Fruit fly (Drosophila melanogaster) whole organism, embryonic: ENCODE measurements around the gene Peritrophin-15a.

Experiments
- CG10209 ChIP-seq: fragments of 200-800 bp; sonication (Bioruptor generic); optimal IDR thresholded peaks from 3 replicates; lab custom pipeline; 2017; ENCODE audit warnings: missing biosample characterization, mild to moderate bottlenecking, missing genetic modification characterization, missing genetic modification reagents
- CG10979 ChIP-seq: fragments of 200-800 bp; sonication (Bioruptor generic); optimal IDR thresholded peaks from 2 replicates; lab custom pipeline; 2018; ENCODE audit warnings: missing biosample characterization, mild to moderate bottlenecking, missing genetic modification characterization, moderate library complexity
- CG11085 ChIP-seq: fragments of 200-800 bp; sonication (Bioruptor generic); IDR thresholded peaks from 2 replicates; pipeline ENCODE4 v1.3.6; 2022; ENCODE audit warnings: missing biosample characterization, missing genetic modification characterization
- CG13424 ChIP-seq: fragments of 200-800 bp; sonication (Bioruptor generic); optimal IDR thresholded peaks from 2 replicates; lab custom pipeline; 2019; ENCODE audit warnings: missing biosample characterization, mild to moderate bottlenecking, missing genetic modification characterization, moderate library complexity
- CG16863 ChIP-seq: fragments of 200-800 bp; sonication (Bioruptor generic); optimal IDR thresholded peaks from 3 replicates; lab custom pipeline; 2016; ENCODE audit warnings: missing biosample characterization, missing genetic modification characterization
- CG30020 ChIP-seq: fragments of 200-800 bp; optimal IDR thresholded peaks from 2 replicates; lab custom pipeline; 2019; ENCODE audit warnings: missing biosample characterization, mild to moderate bottlenecking, missing genetic modification characterization, moderate library complexity
- CG33557 ChIP-seq: fragments of 200-800 bp; sonication (Bioruptor generic); optimal IDR thresholded peaks from 2 replicates; lab custom pipeline; 2019; ENCODE audit warnings: missing biosample characterization, mild to moderate bottlenecking, missing genetic modification characterization, moderate library complexity
- CG34376 ChIP-seq: fragments of 200-800 bp; sonication (Bioruptor generic); optimal IDR thresholded peaks from 2 replicates; lab custom pipeline; 2018; ENCODE audit warnings: missing biosample characterization, mild to moderate bottlenecking, missing genetic modification characterization
- CG6654 ChIP-seq: fragments of 200-800 bp; sonication (Bioruptor generic); optimal IDR thresholded peaks from 2 replicates; lab custom pipeline; 2017; ENCODE audit warnings: missing biosample characterization, mild to moderate bottlenecking, missing genetic modification characterization
- CG7271 ChIP-seq: fragments of 200-800 bp; sonication (Bioruptor generic); optimal IDR thresholded peaks from 2 replicates; lab custom pipeline; 2018; ENCODE audit warnings: missing biosample characterization, mild to moderate bottlenecking, missing genetic modification characterization, moderate library complexity
- CG7357 ChIP-seq: fragments of 200-800 bp; sonication (Bioruptor generic); IDR thresholded peaks from 3 replicates; pipeline ENCODE4 v1.3.6; 2022; ENCODE audit warnings: missing biosample characterization, missing genetic modification characterization
- CG7963 ChIP-seq: fragments of 200-800 bp; sonication (Bioruptor generic); IDR thresholded peaks from 3 replicates; pipeline ENCODE4 v1.3.6; 2022; ENCODE audit warnings: missing biosample characterization, missing genetic modification characterization; ENCODE audit not compliant: partially characterized antibody
- CG7987 ChIP-seq: fragments of 200-800 bp; sonication (Bioruptor generic); optimal IDR thresholded peaks from 2 replicates; lab custom pipeline; 2018; ENCODE audit warnings: missing biosample characterization, mild to moderate bottlenecking, missing genetic modification characterization, moderate library complexity
- CG8924 ChIP-seq: fragments of 200-800 bp; optimal IDR thresholded peaks from 3 replicates; lab custom pipeline; 2019; ENCODE audit warnings: missing biosample characterization, mild to moderate bottlenecking, missing genetic modification characterization, moderate library complexity
- CoRest ChIP-seq: fragments of 200-800 bp; sonication (Bioruptor generic); optimal IDR thresholded peaks from 3 replicates; lab custom pipeline; 2018; ENCODE audit warnings: missing biosample characterization, mild to moderate bottlenecking, missing genetic modification characterization, moderate library complexity
- Dek ChIP-seq: fragments of 200-800 bp; sonication (Bioruptor generic); optimal IDR thresholded peaks from 3 replicates; lab custom pipeline; 2019; ENCODE audit warnings: missing biosample characterization, mild to moderate bottlenecking, missing genetic modification characterization, moderate library complexity
- Dll ChIP-seq: fragments of 200-800 bp; sonication (Bioruptor generic); IDR thresholded peaks from 4 replicates; pipeline ENCODE4 v1.3.6; 2022; ENCODE audit warnings: missing biosample characterization, missing genetic modification characterization; ENCODE audit not compliant: partially characterized antibody
- Dref ChIP-seq: fragments of 200-800 bp; sonication (Bioruptor generic); IDR thresholded peaks from 2 replicates; pipeline ENCODE4 v1.3.6; 2022; ENCODE audit warnings: missing biosample characterization, missing genetic modification characterization
- Fer1 ChIP-seq: fragments of 200-800 bp; sonication (Bioruptor generic); optimal IDR thresholded peaks from 2 replicates; lab custom pipeline; 2017; ENCODE audit warnings: missing biosample characterization, mild to moderate bottlenecking, missing genetic modification characterization
- Hr3 ChIP-seq: fragments of 200-800 bp; sonication (Bioruptor generic); optimal IDR thresholded peaks from 3 replicates; lab custom pipeline; 2016; ENCODE audit warnings: missing biosample characterization, missing genetic modification characterization
- Hr78 ChIP-seq, 2 experiments: fragments of 200-800 bp in 1 of 2; fragments of >200 bp in 1 of 2; sonication (Bioruptor generic) in 1 of 2; optimal IDR thresholded peaks; 2 replicates each; lab custom pipeline; 2017 to 2019; ENCODE audit warnings: missing biosample characterization in 2 of 2, missing genetic modification characterization in 2 of 2, mild to moderate bottlenecking in 1 of 2, moderate library complexity in 1 of 2
- Jarid2 ChIP-seq: fragments of 200-800 bp; sonication (Bioruptor generic); optimal IDR thresholded peaks from 3 replicates; lab custom pipeline; 2017; ENCODE audit warnings: mild to moderate bottlenecking, missing biosample characterization, missing genetic modification reagents, missing genetic modification characterization
- NC2β ChIP-seq: fragments of 200-800 bp; sonication (Bioruptor generic); optimal IDR thresholded peaks from 2 replicates; lab custom pipeline; 2016; ENCODE audit warnings: missing biosample characterization, missing genetic modification characterization
- Usf ChIP-seq: fragments of 200-800 bp; sonication (Bioruptor generic); optimal IDR thresholded peaks from 2 replicates; lab custom pipeline; 2017; ENCODE audit warnings: missing genotype, missing biosample characterization, missing genetic modification characterization
- az2 ChIP-seq: fragments of 200-800 bp; sonication (Bioruptor generic); optimal IDR thresholded peaks from 3 replicates; lab custom pipeline; 2016; ENCODE audit warnings: missing biosample characterization, missing genetic modification characterization
- btn ChIP-seq: fragments of 200-800 bp; sonication (Bioruptor generic); optimal IDR thresholded peaks from 2 replicates; lab custom pipeline; 2016; ENCODE audit warnings: missing biosample characterization, missing genetic modification characterization
- da ChIP-seq: fragments of 200-800 bp; sonication (Bioruptor generic); optimal IDR thresholded peaks from 2 replicates; lab custom pipeline; 2016; ENCODE audit warnings: missing biosample characterization, missing genetic modification characterization
- dati ChIP-seq: fragments of 200-800 bp; sonication (Bioruptor generic); IDR thresholded peaks from 2 replicates; pipeline ENCODE4 v1.3.6; 2022; ENCODE audit warnings: missing biosample characterization, missing genetic modification characterization
- dm ChIP-seq: fragments of 200-800 bp; sonication (Bioruptor generic); optimal IDR thresholded peaks from 3 replicates; lab custom pipeline; 2016; ENCODE audit warnings: missing biosample characterization, missing genetic modification characterization
- dysf ChIP-seq: fragments of 200-800 bp; sonication (Bioruptor generic); IDR thresholded peaks from 3 replicates; pipeline ENCODE4 v1.3.6; 2022; ENCODE audit warnings: missing biosample characterization, missing genetic modification characterization
- exex ChIP-seq: fragments of 200-800 bp; sonication (Bioruptor generic); optimal IDR thresholded peaks from 4 replicates; lab custom pipeline; 2018; ENCODE audit warnings: missing biosample characterization, mild to moderate bottlenecking, missing genetic modification characterization, moderate library complexity
- grau ChIP-seq: fragments of 200-800 bp; optimal IDR thresholded peaks from 3 replicates; lab custom pipeline; 2019; ENCODE audit warnings: missing biosample characterization, mild to moderate bottlenecking, missing genetic modification characterization, moderate library complexity
- gro ChIP-seq: fragments of 200-800 bp; sonication (Bioruptor generic); optimal IDR thresholded peaks from 2 replicates; lab custom pipeline; 2016; ENCODE audit warnings: missing biosample characterization, missing genetic modification characterization
- inv ChIP-seq: fragments of 200-800 bp; sonication (Bioruptor generic); IDR thresholded peaks from 2 replicates; pipeline ENCODE4 v1.3.6; 2022; ENCODE audit warnings: missing biosample characterization, missing genetic modification characterization; ENCODE audit not compliant: partially characterized antibody
- lola ChIP-seq, 3 experiments: fragments of >200 bp in 2 of 3; fragments of 200-800 bp in 1 of 3; sonication (Bioruptor generic) in 1 of 3; optimal IDR thresholded peaks; 2 replicates each; lab custom pipeline; 2017 to 2019; ENCODE audit warnings: missing biosample characterization in 3 of 3, missing genetic modification characterization in 3 of 3, mild to moderate bottlenecking in 1 of 3, moderate library complexity in 1 of 3
- mld ChIP-seq: fragments of 200-800 bp; sonication (Bioruptor generic); IDR thresholded peaks from 3 replicates; pipeline ENCODE4 v1.3.6; 2022; ENCODE audit warnings: missing biosample characterization, missing genetic modification characterization; ENCODE audit not compliant: partially characterized antibody
- otp ChIP-seq: fragments of 200-800 bp; sonication (Bioruptor generic); IDR thresholded peaks from 3 replicates; pipeline ENCODE4, ENCODE4 v1.3.6; 2022; ENCODE audit warnings: missing biosample characterization, missing genetic modification characterization
- prd ChIP-seq, 3 experiments: fragments of >200 bp in 2 of 3; fragments of 200-800 bp in 1 of 3; sonication (Bioruptor generic) in 1 of 3; optimal IDR thresholded peaks in 2 of 3; IDR thresholded peaks in 1 of 3; 2 replicates in 2 of 3; 3 replicates in 1 of 3; pipeline versions ENCODE4 v1.3.6 to Lab custom; 2017 to 2022; ENCODE audit warnings: missing biosample characterization in 1 of 3, missing genetic modification characterization in 1 of 3
- pros ChIP-seq: fragments of 200-800 bp; sonication (Bioruptor generic); optimal IDR thresholded peaks from 3 replicates; lab custom pipeline; 2019; ENCODE audit warnings: missing biosample characterization, mild to moderate bottlenecking, missing genetic modification characterization, moderate library complexity
- pum ChIP-seq: fragments of 200-800 bp; sonication (Bioruptor generic); optimal IDR thresholded peaks from 2 replicates; lab custom pipeline; 2016; ENCODE audit warnings: missing biosample characterization, missing genetic modification characterization
- rib ChIP-seq: fragments of 200-800 bp; sonication (Bioruptor generic); IDR thresholded peaks from 2 replicates; pipeline ENCODE4 v1.3.6; 2022; ENCODE audit warnings: missing biosample characterization, missing genetic modification characterization
- sr ChIP-seq: fragments of 200-800 bp; sonication (Bioruptor generic); IDR thresholded peaks from 3 replicates; pipeline ENCODE4 v1.3.6; 2022; ENCODE audit warnings: missing biosample characterization, missing genetic modification characterization
- sug ChIP-seq: fragments of 200-800 bp; optimal IDR thresholded peaks from 2 replicates; lab custom pipeline; 2019; ENCODE audit warnings: missing biosample characterization, mild to moderate bottlenecking, missing genetic modification characterization, moderate library complexity
- toy ChIP-seq: fragments of 200-800 bp; sonication (Bioruptor generic); IDR thresholded peaks from 2 replicates; pipeline ENCODE4 v1.3.6; 2022; ENCODE audit warnings: missing biosample characterization, missing genetic modification characterization
- z ChIP-seq: fragments of 200-800 bp; sonication (Bioruptor generic); IDR thresholded peaks from 3 replicates; pipeline ENCODE4 v1.3.6; 2022; ENCODE audit warnings: missing biosample characterization, missing genetic modification characterization
- zfh2 ChIP-seq: fragments of 200-800 bp; sonication (Bioruptor generic); optimal IDR thresholded peaks from 2 replicates; lab custom pipeline; 2016; ENCODE audit warnings: missing biosample characterization, missing genetic modification characterization

Peritrophin-15a gene

DNA sequence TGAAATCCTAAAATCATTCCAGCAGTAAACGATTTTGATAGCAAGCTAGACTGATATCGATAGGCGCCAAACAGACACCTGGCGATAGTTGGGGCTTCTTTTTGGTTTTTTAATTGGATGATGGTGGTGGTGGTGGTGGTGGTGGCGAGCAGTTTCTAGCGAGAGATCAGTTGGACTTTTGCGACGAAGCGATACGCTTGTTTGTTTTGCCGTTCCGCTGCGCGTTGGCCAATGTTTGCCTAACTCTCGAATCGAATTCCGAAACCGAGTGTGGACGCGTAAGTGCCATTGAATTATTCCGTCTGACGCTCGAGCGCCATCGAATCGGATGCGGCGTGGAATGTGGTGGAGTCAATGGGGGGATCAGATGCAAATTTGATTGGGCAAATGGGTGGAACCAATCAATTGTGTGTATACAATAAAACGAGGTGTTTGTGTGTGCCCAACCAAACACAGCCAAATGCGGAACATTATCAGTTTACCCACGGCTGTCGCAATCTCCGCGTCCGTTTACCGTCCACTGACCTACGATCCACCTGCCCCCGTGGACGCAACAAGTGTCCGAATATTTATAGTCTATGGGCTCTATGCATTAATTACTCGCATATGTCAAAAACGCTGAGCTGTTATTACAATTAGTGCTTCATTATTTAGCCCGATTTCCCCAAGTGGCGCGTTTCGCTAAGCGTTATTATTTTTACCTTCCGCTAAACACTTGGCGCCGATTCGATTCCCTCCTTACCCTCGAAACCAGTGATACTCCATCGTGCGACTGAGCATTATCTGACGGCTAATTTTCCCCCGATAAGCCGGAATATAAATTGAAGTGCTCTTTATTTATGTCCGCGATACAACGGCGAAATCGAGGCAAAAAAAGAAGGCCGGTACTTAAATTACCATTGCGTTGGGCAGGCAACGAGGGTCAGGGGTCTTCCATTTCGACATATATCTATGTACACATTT, 25.3 kb downstream of the Peritrophin-15a start, which contains the start of gene CG17292 (continued):
- TF ChIP-seq Dll (GFP tag; lab: Robert Waterston, UW) (peak; percentile 88), CoRest (tag; lab: Kevin White, UChicago) (peak; percentile 16), CG13424 (peak; percentile 61), exex (tag; lab: Kevin White, UChicago) (peak; percentile 94), sug (peak; percentile 47), Usf (GFP tag; lab: Kevin White, UChicago) (no peak), CG7357 (GFP tag; lab: Robert Waterston, UW) (0 out of 3 replicates have a peak, but pooled peaks have one; percentile 27), grau (tag; lab: Kevin White, UChicago) (peak; percentile 39), pum (GFP tag; lab: Kevin White, UChicago) (no peak), CG7963 (GFP tag; lab: Robert Waterston, UW) (peak; percentile 90), CG11085 (GFP tag; lab: Robert Waterston, UW) (peak; percentile 32; the same call in 1 of the 2 replicates), CG16863 (peak; percentile 6), dati (0 out of 2 replicates have a peak, but pooled peaks have one; percentile 9), Jarid2 (GFP tag; lab: Kevin White, UChicago) (peak; percentile 90), az2 (GFP tag; lab: Kevin White, UChicago) (no peak), CG10209 (GFP tag; lab: Kevin White, UChicago) (peak; percentile 37), sr (GFP tag; lab: Robert Waterston, UW) (peak; percentile 61; the same call in 2 of the 3 replicates), inv (GFP tag; lab: Robert Waterston, UW) (peak; percentile 85), otp (GFP tag; lab: Robert Waterston, UW) (peak; percentile 59; the same call in 1 of the 3 replicates), Dek (peak; percentile 66), z (GFP tag; lab: Robert Waterston, UW) (peak; percentile 15; the same call in 1 of the 3 replicates), CG34376 (peak; percentile 79), toy (no peak), CG7987 (peak; percentile 55), btn (no peak), CG10979 (tag; lab: Kevin White, UChicago) (peak; percentile 8), prd (optimal IDR thresholded peaks at IDR 0.05; lab: Kevin White, UChicago) (no peak), prd (GFP tag; IDR thresholded peaks at IDR 0.05; lab: Robert Waterston, UW) (peak; percentile 35; the same call in 1 of the 3 replicates), Hr3 (GFP tag; lab: Kevin White, UChicago) (no peak), lola (GFP tag; optimal IDR thresholded peaks at IDR 0.05; lab: Kevin White, UChicago) (no peak), zfh2 (GFP tag; lab: Kevin White, UChicago) (peak; percentile 1), CG7271 (no peak), Dref (GFP tag; lab: Robert Waterston, UW) (peak; percentile 88), da (GFP tag; lab: Kevin White, UChicago) (no peak), CG30020 (tag; lab: Kevin White, UChicago) (no peak), CG6654 (GFP tag; lab: Kevin White, UChicago) (no peak), mld (peak; percentile 79; the same call in 2 of the 3 replicates), CG33557 (peak; percentile 24), gro (GFP tag; lab: Kevin White, UChicago) (peak; percentile 71), CG8924 (tag; lab: Kevin White, UChicago) (peak; percentile 43), NC2β (GFP tag; lab: Kevin White, UChicago) (peak; percentile 32), Fer1 (GFP tag; lab: Kevin White, UChicago) (peak; percentile 74), Hr78 (GFP tag; optimal IDR thresholded peaks at IDR 0.05; lab: Kevin White, UChicago) (peak in 1 of 2 experiments; percentile 73), rib (GFP tag; lab: Robert Waterston, UW) (peak; percentile 92), dysf (GFP tag; lab: Robert Waterston, UW) (peak; percentile 56; the same call in 2 of the 3 replicates), dm (GFP tag; lab: Kevin White, UChicago) (no peak), pros (GFP tag; lab: Kevin White, UChicago) (no peak)
